Worm (Caenorhabditis elegans) whole organism, early embryonic: ENCODE results near the gene col-162.

Source experiments
- ama-1 ChIP-seq: fragments of 150-350 bp; optimal IDR thresholded peaks from 2 replicates; lab custom pipeline; 2014
- hnd-1 ChIP-seq: sonication (generic microtip); optimal IDR thresholded peaks from 2 replicates; lab custom pipeline; 2016; ENCODE audit warnings: missing genetic modification characterization, missing compliant biosample characterization
- sea-1 ChIP-seq: fragments of 200-800 bp; sonication (Bioruptor generic); conservative IDR thresholded peaks from 2 replicates; pipeline ENCODE4 v1.3.6; 2022; ENCODE audit warnings: missing genetic modification characterization, missing compliant biosample characterization

- TF ChIP-seq ama-1 (lab: Kevin White, UChicago) (no peak), hnd-1 (no peak), sea-1 (GFP tag; lab: Robert Waterston, UW) (no peak)
These were observed 44.0 kb downstream of the col-162 start for ce11 chrV:13485732-13486131.
